Fruit fly (Drosophila melanogaster) whole organism, adult: ENCODE measurements around the gene CG12035.

ENCODE experiments used
- CG11617 ChIP-seq: fragments of 200-800 bp; sonication (Bioruptor generic); optimal IDR thresholded peaks from 2 replicates; lab custom pipeline; 2017; ENCODE audit warnings: mild to moderate bottlenecking, missing biosample characterization, missing genetic modification reagents, missing genetic modification characterization
- CG12768 ChIP-seq: fragments of 200-800 bp; sonication (Bioruptor generic); optimal IDR thresholded peaks from 2 replicates; lab custom pipeline; 2017; ENCODE audit warnings: missing biosample characterization, missing genetic modification characterization, mild to moderate bottlenecking, moderate library complexity, missing genetic modification reagents
- CG14711 ChIP-seq: fragments of 200-800 bp; sonication (Bioruptor generic); optimal IDR thresholded peaks from 2 replicates; lab custom pipeline; 2018; ENCODE audit warnings: missing biosample characterization, mild to moderate bottlenecking, missing genetic modification characterization, moderate library complexity
- CG1620 ChIP-seq: fragments of 200-800 bp; sonication (Bioruptor generic); optimal IDR thresholded peaks from 2 replicates; lab custom pipeline; 2016; ENCODE audit warnings: missing biosample characterization, missing genetic modification characterization
- CG33017 ChIP-seq: fragments of 200-800 bp; sonication (Bioruptor generic); optimal IDR thresholded peaks from 2 replicates; lab custom pipeline; 2018; ENCODE audit warnings: missing biosample characterization, mild to moderate bottlenecking, missing genetic modification characterization, moderate library complexity
- CG5204 ChIP-seq: fragments of 200-800 bp; sonication (Bioruptor generic); optimal IDR thresholded peaks from 2 replicates; lab custom pipeline; 2016; ENCODE audit warnings: missing biosample characterization, missing genetic modification characterization
- CG7045 ChIP-seq: fragments of 200-800 bp; sonication (Bioruptor generic); optimal IDR thresholded peaks from 2 replicates; lab custom pipeline; 2017; ENCODE audit warnings: missing biosample characterization, mild to moderate bottlenecking, missing genetic modification characterization
- CG7101 ChIP-seq: fragments of 200-800 bp; sonication (Bioruptor generic); optimal IDR thresholded peaks from 2 replicates; lab custom pipeline; 2018; ENCODE audit warnings: missing biosample characterization, mild to moderate bottlenecking, missing genetic modification characterization, moderate library complexity
- Clk ChIP-seq: fragments of 200-800 bp; sonication (Bioruptor generic); optimal IDR thresholded peaks from 2 replicates; lab custom pipeline; 2017; ENCODE audit warnings: missing biosample characterization, missing genetic modification characterization
- Crg-1 ChIP-seq: fragments of 200-800 bp; sonication (Bioruptor generic); optimal IDR thresholded peaks from 2 replicates; lab custom pipeline; 2016; ENCODE audit warnings: missing biosample characterization, missing genetic modification characterization
- Hr96 ChIP-seq: fragments of 200-800 bp; sonication (Bioruptor generic); optimal IDR thresholded peaks from 2 replicates; lab custom pipeline; 2016; ENCODE audit warnings: missing biosample characterization, missing genetic modification characterization
- Mnt ChIP-seq: fragments of 200-800 bp; sonication (Bioruptor generic); optimal IDR thresholded peaks from 2 replicates; lab custom pipeline; 2016; ENCODE audit warnings: missing biosample characterization, mild to moderate bottlenecking, missing genetic modification characterization
- bab1 ChIP-seq: fragments of 200-800 bp; sonication (Bioruptor generic); optimal IDR thresholded peaks from 3 replicates; lab custom pipeline; 2019; ENCODE audit warnings: missing biosample characterization, mild to moderate bottlenecking, missing genetic modification characterization, moderate library complexity
- cic ChIP-seq: fragments of 200-800 bp; sonication (Bioruptor generic); optimal IDR thresholded peaks from 2 replicates; lab custom pipeline; 2017; ENCODE audit warnings: missing biosample characterization, mild to moderate bottlenecking, missing genetic modification characterization, moderate library complexity
- cnc ChIP-seq, 2 experiments: fragments of >200 bp; optimal IDR thresholded peaks; 2 replicates each; lab custom pipeline; 2017
- kay ChIP-seq: fragments of 200-800 bp; sonication (Bioruptor generic); peaks from one replicate; lab custom pipeline; 2016; ENCODE audit warnings: missing biosample characterization, missing genetic modification characterization, borderline replicate concordance
- ovo ChIP-seq: fragments of 200-800 bp; sonication (Bioruptor generic); optimal IDR thresholded peaks from 2 replicates; lab custom pipeline; 2016; ENCODE audit warnings: missing biosample characterization, missing genetic modification characterization
- pad ChIP-seq: fragments of 200-800 bp; sonication (Bioruptor generic); optimal IDR thresholded peaks from 3 replicates; lab custom pipeline; 2017; ENCODE audit warnings: missing biosample characterization, missing genetic modification characterization, mild to moderate bottlenecking, moderate library complexity, missing genetic modification reagents
- tj ChIP-seq: fragments of 200-800 bp; sonication (Bioruptor generic); optimal IDR thresholded peaks from 3 replicates; lab custom pipeline; 2017; ENCODE audit warnings: missing biosample characterization, mild to moderate bottlenecking, missing genetic modification characterization, moderate library complexity
- toe ChIP-seq: fragments of 200-800 bp; sonication (Bioruptor generic); optimal IDR thresholded peaks from 2 replicates; lab custom pipeline; 2016; ENCODE audit warnings: missing biosample characterization, missing genetic modification characterization

The CG12035 gene

DNA sequence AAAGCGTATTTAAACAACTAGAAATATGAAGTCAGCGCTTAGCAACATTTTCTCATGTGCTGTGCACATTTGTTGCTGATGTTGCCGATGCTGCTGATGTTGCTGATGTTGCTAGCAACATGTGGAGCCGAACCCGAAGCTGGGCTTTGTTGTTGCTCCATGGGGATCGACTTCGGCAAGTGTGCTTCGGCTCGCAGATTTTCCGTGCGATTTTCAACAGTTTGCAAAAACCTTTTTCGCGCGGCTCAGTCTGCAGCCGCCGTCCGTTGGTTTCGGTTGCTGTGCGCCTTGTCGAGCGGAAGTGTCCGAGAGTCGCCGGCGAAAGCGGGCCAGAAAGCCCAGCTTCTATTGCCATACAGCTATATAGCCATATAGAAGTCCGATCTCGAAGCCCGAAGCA is 35.6 kb upstream of the CG12035 start:
- TF ChIP-seq tj (GFP tag; lab: Kevin White, UChicago) (peak; percentile 40), CG7101 (tag; lab: Kevin White, UChicago) (no peak)

DNA sequence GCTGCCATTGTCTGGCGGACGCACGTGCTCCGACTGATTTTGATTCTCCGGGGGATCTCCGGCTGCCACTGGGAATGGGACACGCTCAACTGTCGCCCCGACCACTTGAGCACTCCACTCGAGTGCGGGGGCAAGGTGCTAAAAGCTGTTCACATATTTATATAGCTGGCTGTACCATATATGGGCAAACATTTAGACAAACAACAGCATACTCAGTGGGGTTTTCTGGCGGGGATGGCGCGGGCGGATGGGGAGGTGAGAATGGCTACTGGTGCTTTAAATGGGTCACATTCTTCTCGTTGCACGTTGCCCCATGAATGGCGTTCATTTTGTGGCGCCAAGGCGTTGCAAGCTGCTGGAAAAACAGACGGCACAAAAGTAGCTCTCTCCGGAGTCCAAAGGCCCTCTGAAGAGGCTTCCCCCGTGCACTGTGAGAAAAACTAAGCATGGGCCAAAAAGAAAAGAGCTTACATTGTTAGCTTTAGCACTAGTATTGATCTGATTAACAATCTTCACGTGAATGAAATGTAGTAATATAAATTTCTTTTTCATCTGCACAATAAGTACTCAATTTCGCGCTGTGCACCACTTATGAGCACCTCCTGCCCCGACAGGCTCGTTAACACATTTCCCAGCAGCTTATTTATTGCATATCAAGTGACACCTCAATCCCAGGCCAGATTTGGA is 33.3 kb upstream of the CG12035 start:
- TF ChIP-seq CG7101 (tag; lab: Kevin White, UChicago) (no peak), CG5204 (GFP tag; lab: Kevin White, UChicago) (no peak), toe (GFP tag; lab: Kevin White, UChicago) (no peak), Hr96 (no peak), cnc (optimal IDR thresholded peaks at IDR 0.05; lab: Kevin White, UChicago) (no peak), bab1 (no peak)

DNA sequence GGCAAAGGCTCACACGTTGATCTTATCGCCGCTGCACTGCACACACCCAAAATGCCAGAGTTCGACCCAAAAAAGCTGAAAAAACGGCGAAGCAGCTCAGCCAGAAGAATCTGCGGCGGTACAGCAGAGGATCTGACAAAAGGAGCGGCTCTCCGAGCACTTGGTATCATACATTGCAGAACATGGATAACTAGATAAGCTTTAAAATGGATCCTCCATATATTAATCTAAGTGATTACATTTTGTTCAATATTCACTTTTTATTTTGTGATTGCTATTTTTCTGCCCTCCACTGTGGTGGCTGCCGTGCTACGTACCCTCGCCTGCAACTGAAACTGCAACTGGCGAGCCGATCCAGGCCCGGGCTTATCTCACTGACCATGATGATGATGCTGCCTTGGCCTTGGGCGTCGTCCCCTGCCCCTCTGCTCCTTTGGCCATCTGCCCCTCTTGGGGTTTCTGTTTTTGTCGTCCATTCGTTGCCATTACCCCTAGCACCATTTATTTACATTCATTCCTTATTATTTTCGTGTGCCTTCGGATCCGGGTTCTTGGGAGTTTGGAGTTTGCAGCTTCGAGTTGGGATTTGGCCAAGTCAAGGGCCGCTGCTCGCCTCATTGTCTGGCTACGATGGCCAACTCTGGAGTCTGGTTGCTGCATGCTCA is 31.9 kb upstream of the CG12035 start:
- TF ChIP-seq CG14711 (tag; lab: Kevin White, UChicago) (no peak), CG5204 (GFP tag; lab: Kevin White, UChicago) (no peak), CG7101 (tag; lab: Kevin White, UChicago) (no peak), Hr96 (no peak), bab1 (no peak), cnc (optimal IDR thresholded peaks at IDR 0.05; lab: Kevin White, UChicago) (no peak), tj (GFP tag; lab: Kevin White, UChicago) (no peak), toe (GFP tag; lab: Kevin White, UChicago) (no peak), CG33017 (tag; lab: Kevin White, UChicago) (no peak), pad (no peak), kay (GFP tag; lab: Kevin White, UChicago) (no peak), CG1620 (GFP tag; lab: Kevin White, UChicago) (no peak), Crg-1 (GFP tag; lab: Kevin White, UChicago) (no peak)

DNA sequence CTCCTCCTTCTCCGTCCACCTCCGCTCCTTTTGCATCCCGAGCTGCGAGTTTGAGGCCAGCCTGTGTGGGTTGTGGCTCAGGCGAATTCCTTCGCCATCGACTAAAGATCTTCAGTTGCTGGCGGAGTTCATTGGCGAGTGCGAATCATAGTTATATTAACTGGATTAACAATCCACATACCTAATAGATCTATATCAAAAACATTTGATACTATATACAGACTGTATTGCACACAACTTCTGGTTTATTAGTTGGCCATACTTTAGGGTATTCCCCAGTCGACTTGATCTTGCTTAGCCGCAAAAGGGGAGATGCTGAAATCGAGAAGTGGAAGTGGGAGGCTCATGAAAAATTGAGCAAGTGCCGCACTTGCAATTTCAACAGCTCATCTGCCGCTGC is 31.3 kb upstream of the CG12035 start:
- TF ChIP-seq CG7045 (GFP tag; lab: Kevin White, UChicago) = no peak
- TF ChIP-seq Crg-1 (GFP tag; lab: Kevin White, UChicago) = no peak
- TF ChIP-seq CG5204 (GFP tag; lab: Kevin White, UChicago) = no peak
- TF ChIP-seq cic (GFP tag; lab: Kevin White, UChicago) = no peak
- no peak for TF ChIP-seq cnc (optimal IDR thresholded peaks at IDR 0.05; lab: Kevin White, UChicago)
- TF ChIP-seq CG33017 (tag; lab: Kevin White, UChicago) = no peak
- no peak for TF ChIP-seq Clk (GFP tag; lab: Kevin White, UChicago)
- no peak for TF ChIP-seq Hr96
- TF ChIP-seq kay (GFP tag; lab: Kevin White, UChicago) = no peak
- no peak for TF ChIP-seq CG14711 (tag; lab: Kevin White, UChicago)
- TF ChIP-seq CG12768 (GFP tag; lab: Kevin White, UChicago) = no peak
- TF ChIP-seq Mnt (GFP tag; lab: Kevin White, UChicago) = no peak
- no peak for TF ChIP-seq ovo (GFP tag; lab: Kevin White, UChicago)

DNA sequence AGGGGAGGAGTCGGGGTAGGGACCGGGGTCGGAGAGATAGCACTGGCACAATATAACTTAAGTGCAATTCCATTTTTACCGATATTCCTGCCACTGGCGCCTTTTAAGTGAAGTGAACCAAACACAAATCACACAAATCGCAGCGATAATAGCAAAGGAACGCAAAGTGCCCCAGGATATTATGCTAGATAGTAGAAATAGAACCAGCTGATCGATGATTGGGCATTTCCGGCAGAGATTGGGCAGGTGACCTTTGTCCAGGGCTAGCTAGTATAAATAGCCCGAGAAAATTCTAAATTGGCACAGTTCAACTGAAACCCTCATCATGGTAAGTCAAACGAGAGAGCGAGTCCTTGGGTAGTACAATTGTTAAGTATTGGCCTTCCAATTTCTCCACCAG is 29.9 kb upstream of the CG12035 start, which contains the start of gene CG12011:
CG12011 (plus strand) TSS at position 301 of the 400 bp plus-strand sequence.
- TF ChIP-seq CG7101 (tag; lab: Kevin White, UChicago) (no peak), Clk (GFP tag; lab: Kevin White, UChicago) (no peak), pad (no peak), ovo (GFP tag; lab: Kevin White, UChicago) (no peak), CG1620 (GFP tag; lab: Kevin White, UChicago) (no peak), CG11617 (GFP tag; lab: Kevin White, UChicago) (no peak)

DNA sequence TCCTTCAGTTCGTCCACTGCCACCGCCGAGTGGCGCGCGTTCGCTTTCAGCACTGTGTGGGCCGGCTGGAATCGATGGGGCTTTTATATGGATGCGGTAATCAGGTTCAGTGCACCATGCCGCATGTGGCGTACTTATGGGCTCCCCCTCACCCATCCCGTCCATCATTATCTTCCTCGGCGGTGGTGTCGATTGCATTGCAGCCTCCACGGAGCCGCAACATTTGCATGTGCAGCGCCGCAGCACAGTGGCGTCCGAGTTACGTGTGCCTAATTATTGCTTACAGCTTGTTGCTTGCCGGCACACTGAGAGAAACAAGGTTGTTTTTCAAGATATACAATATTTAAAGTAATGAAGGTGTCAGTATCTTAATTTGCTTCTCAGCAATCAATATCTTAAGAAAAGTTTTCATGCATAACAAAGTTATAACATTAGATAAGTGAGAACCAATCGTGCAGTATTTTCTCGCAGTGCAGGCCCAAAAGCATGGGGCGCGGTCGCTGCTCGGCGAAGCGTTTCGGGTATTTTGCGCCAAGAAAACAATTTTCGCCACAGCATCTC is 21.7 kb upstream of the CG12035 start, which contains the start of gene CG13931:
CG13931 (minus strand) TSS at position 41 of the 561 bp plus-strand sequence.
- TF ChIP-seq tj (GFP tag; lab: Kevin White, UChicago) (no peak), CG5204 (GFP tag; lab: Kevin White, UChicago) (no peak), Clk (GFP tag; lab: Kevin White, UChicago) (no peak), cic (GFP tag; lab: Kevin White, UChicago) (no peak), toe (GFP tag; lab: Kevin White, UChicago) (no peak), Crg-1 (GFP tag; lab: Kevin White, UChicago) (no peak), kay (GFP tag; lab: Kevin White, UChicago) (no peak), ovo (GFP tag; lab: Kevin White, UChicago) (no peak), CG11617 (GFP tag; lab: Kevin White, UChicago) (no peak), CG12768 (GFP tag; lab: Kevin White, UChicago) (no peak), CG7045 (GFP tag; lab: Kevin White, UChicago) (no peak), cnc (optimal IDR thresholded peaks at IDR 0.05; lab: Kevin White, UChicago) (no peak), pad (no peak), Hr96 (no peak), bab1 (no peak), CG33017 (tag; lab: Kevin White, UChicago) (no peak), CG14711 (tag; lab: Kevin White, UChicago) (no peak), CG1620 (GFP tag; lab: Kevin White, UChicago) (no peak)
